Worm (Caenorhabditis elegans) whole organism, young adult: ENCODE data around the gene set-21.

Experiments used
- B0019.2 ChIP-seq: fragments of 200-800 bp; sonication (Bioruptor generic); conservative IDR thresholded peaks from 2 replicates; pipeline ENCODE4 v1.3.6; 2022; ENCODE audit warnings: missing genetic modification reagents, missing genetic modification characterization, missing compliant biosample characterization
- C17E4.6 ChIP-seq: fragments of 200-800 bp; sonication (Bioruptor generic); IDR thresholded peaks from 2 replicates; pipeline ENCODE4 v1.3.6; 2022; ENCODE audit warnings: missing genetic modification reagents, missing genetic modification characterization, missing compliant biosample characterization
- F23B12.7 ChIP-seq: sonication (generic microtip); optimal IDR thresholded peaks from 2 replicates; lab custom pipeline; 2017; ENCODE audit warnings: missing genetic modification characterization, mild to moderate bottlenecking, missing compliant biosample characterization, antibody characterized with exemption, moderate library complexity; ENCODE audit not compliant: insufficient read depth
- F33H1.4 ChIP-seq: fragments of 200-800 bp; sonication (Bioruptor generic); IDR thresholded peaks from 2 replicates; pipeline ENCODE4 v1.3.6; 2022; ENCODE audit warnings: missing genetic modification reagents, missing genetic modification characterization, missing compliant biosample characterization
- F55B11.4 ChIP-seq: sonication (generic microtip); optimal IDR thresholded peaks from 2 replicates; lab custom pipeline; 2016; ENCODE audit warnings: missing compliant biosample characterization, missing genetic modification characterization, borderline replicate concordance; ENCODE audit not compliant: insufficient read depth
- K12H6.12 ChIP-seq: fragments of 200-800 bp; sonication (Bioruptor generic); optimal IDR thresholded peaks from 2 replicates; lab custom pipeline; 2018; ENCODE audit warnings: mild to moderate bottlenecking, missing genetic modification characterization, missing compliant biosample characterization
- T07F8.4 ChIP-seq: sonication (generic microtip); optimal IDR thresholded peaks from 2 replicates; lab custom pipeline; 2016; ENCODE audit warnings: mild to moderate bottlenecking, missing genetic modification characterization, moderate library complexity, missing compliant biosample characterization
- Y56A3A.18 ChIP-seq: fragments of 200-800 bp; sonication (Bioruptor generic); IDR thresholded peaks from 2 replicates; pipeline ENCODE4 v1.3.6; 2022; ENCODE audit warnings: missing genetic modification reagents, missing genetic modification characterization, missing compliant biosample characterization
- Y79H2A.3 ChIP-seq: fragments of 200-800 bp; sonication (Bioruptor generic); conservative IDR thresholded peaks from 2 replicates; pipeline ENCODE4 v1.3.6; 2022; ENCODE audit warnings: missing genetic modification reagents, missing genetic modification characterization, missing compliant biosample characterization
- attf-5 ChIP-seq: fragments of 200-800 bp; sonication (Bioruptor generic); optimal IDR thresholded peaks from 2 replicates; lab custom pipeline; 2018; ENCODE audit warnings: mild to moderate bottlenecking, missing genetic modification characterization, missing compliant biosample characterization
- ccch-3 ChIP-seq: fragments of 200-800 bp; sonication (Bioruptor generic); optimal IDR thresholded peaks from 2 replicates; lab custom pipeline; 2018; ENCODE audit warnings: mild to moderate bottlenecking, missing genetic modification characterization, missing compliant biosample characterization
- ceh-79 ChIP-seq: sonication (generic microtip); optimal IDR thresholded peaks from 2 replicates; lab custom pipeline; 2017; ENCODE audit warnings: mild to moderate bottlenecking, missing genetic modification characterization, missing compliant biosample characterization
- ceh-91 ChIP-seq: fragments of 200-800 bp; sonication (Bioruptor generic); IDR thresholded peaks from 2 replicates; pipeline ENCODE4 v1.3.6; 2022; ENCODE audit warnings: missing genetic modification reagents, missing genetic modification characterization, missing compliant biosample characterization
- dpff-1 ChIP-seq: sonication (generic microtip); optimal IDR thresholded peaks from 2 replicates; lab custom pipeline; 2017; ENCODE audit warnings: mild to moderate bottlenecking, missing genetic modification characterization, missing compliant biosample characterization
- egl-44 ChIP-seq: fragments of 200-800 bp; sonication (Bioruptor generic); IDR thresholded peaks from 2 replicates; pipeline ENCODE4 v1.3.6; 2022; ENCODE audit warnings: missing genetic modification reagents, missing genetic modification characterization, missing compliant biosample characterization
- egrh-3 ChIP-seq: fragments of 200-800 bp; sonication (Bioruptor generic); IDR thresholded peaks from 2 replicates; pipeline ENCODE4 v1.3.6; 2022; ENCODE audit warnings: missing genetic modification reagents, missing genetic modification characterization, missing compliant biosample characterization
- fkh-3 ChIP-seq: sonication (generic microtip); optimal IDR thresholded peaks from 2 replicates; lab custom pipeline; 2016; ENCODE audit warnings: mild to moderate bottlenecking, missing genetic modification characterization, missing compliant biosample characterization
- gei-17 ChIP-seq: fragments of 200-800 bp; sonication (Bioruptor generic); optimal IDR thresholded peaks from 2 replicates; lab custom pipeline; 2018; ENCODE audit warnings: mild to moderate bottlenecking, missing genetic modification characterization, missing compliant biosample characterization
- hmg-1.2 ChIP-seq: fragments of 200-800 bp; sonication (Bioruptor generic); IDR thresholded peaks from 2 replicates; pipeline ENCODE4 v1.3.6; 2022; ENCODE audit warnings: missing genetic modification reagents, missing genetic modification characterization, missing compliant biosample characterization
- hrde-1 ChIP-seq: sonication (generic microtip); optimal IDR thresholded peaks from 2 replicates; lab custom pipeline; 2016; ENCODE audit warnings: missing genetic modification characterization, mild to moderate bottlenecking, missing compliant biosample characterization, moderate library complexity, missing genotype, missing genetic modification reagents, borderline replicate concordance
- hsf-1 ChIP-seq: fragments of 200-800 bp; sonication (Bioruptor generic); IDR thresholded peaks from 2 replicates; pipeline ENCODE4 v1.3.6; 2022; ENCODE audit warnings: missing genetic modification reagents, missing genetic modification characterization, missing compliant biosample characterization
- let-607 ChIP-seq, 2 experiments: fragments of 200-800 bp in 1 of 2; sonication (Bioruptor generic) in 1 of 2; sonication (generic microtip) in 1 of 2; optimal IDR thresholded peaks; 2 replicates each; lab custom pipeline; 2016 to 2018; ENCODE audit warnings: mild to moderate bottlenecking in 2 of 2, missing compliant biosample characterization in 2 of 2, missing genetic modification characterization in 2 of 2, moderate library complexity in 2 of 2, missing genotype in 1 of 2
- lin-26 ChIP-seq: fragments of 200-800 bp; sonication (Bioruptor generic); IDR thresholded peaks from 2 replicates; pipeline ENCODE4 v1.3.6; 2022; ENCODE audit warnings: missing genetic modification reagents, missing genetic modification characterization, missing compliant biosample characterization
- lin-40 ChIP-seq: sonication (generic microtip); optimal IDR thresholded peaks from 2 replicates; lab custom pipeline; 2016; ENCODE audit warnings: missing genetic modification characterization, mild to moderate bottlenecking, missing compliant biosample characterization, missing genotype, missing genetic modification reagents
- lin-54 ChIP-seq: fragments of 200-800 bp; sonication (Bioruptor generic); optimal IDR thresholded peaks from 2 replicates; lab custom pipeline; 2018; ENCODE audit warnings: mild to moderate bottlenecking, missing genetic modification characterization, missing compliant biosample characterization
- madf-3 ChIP-seq: fragments of 200-800 bp; sonication (Bioruptor generic); IDR thresholded peaks from 2 replicates; pipeline ENCODE4 v1.3.6; 2022; ENCODE audit warnings: missing genetic modification reagents, missing genetic modification characterization, missing compliant biosample characterization
- madf-8 ChIP-seq: fragments of 200-800 bp; sonication (Bioruptor generic); conservative IDR thresholded peaks from 2 replicates; pipeline ENCODE4 v1.3.6; 2022; ENCODE audit warnings: missing genetic modification reagents, missing genetic modification characterization, missing compliant biosample characterization
- nhr-179 ChIP-seq: sonication (generic microtip); optimal IDR thresholded peaks from 2 replicates; lab custom pipeline; 2016; ENCODE audit warnings: mild to moderate bottlenecking, missing genetic modification characterization, missing compliant biosample characterization
- nhr-80 ChIP-seq: sonication (generic microtip); optimal IDR thresholded peaks from 2 replicates; lab custom pipeline; 2016; ENCODE audit warnings: missing genetic modification characterization, missing compliant biosample characterization
- sdz-38 ChIP-seq: sonication (generic microtip); optimal IDR thresholded peaks from 2 replicates; lab custom pipeline; 2016; ENCODE audit warnings: missing genotype, missing genetic modification characterization, missing compliant biosample characterization
- somi-1 ChIP-seq: fragments of 200-800 bp; sonication (Bioruptor generic); optimal IDR thresholded peaks from 2 replicates; lab custom pipeline; 2018; ENCODE audit warnings: mild to moderate bottlenecking, missing genetic modification characterization, missing compliant biosample characterization
- zfh-2 ChIP-seq: fragments of 200-800 bp; sonication (Bioruptor generic); conservative IDR thresholded peaks from 2 replicates; pipeline ENCODE4 v1.3.6; 2022; ENCODE audit warnings: missing genetic modification reagents, missing genetic modification characterization, missing compliant biosample characterization
- ztf-18 ChIP-seq: sonication (generic microtip); optimal IDR thresholded peaks from 2 replicates; lab custom pipeline; 2016; ENCODE audit warnings: missing genotype, mild to moderate bottlenecking, missing genetic modification characterization, missing compliant biosample characterization
- ztf-26 ChIP-seq: sonication (generic microtip); optimal IDR thresholded peaks from 2 replicates; lab custom pipeline; 2017; ENCODE audit warnings: missing genetic modification characterization, missing compliant biosample characterization

Gene set-21

ce11 chrIV:4393488-4393887 is 2.8 kb downstream of the set-21 start (continued):
- TF ChIP-seq Y79H2A.3 (GFP tag; lab: Robert Waterston, UW) (no peak), hsf-1 (GFP tag; lab: Robert Waterston, UW) (peak; percentile 48; the same call in 1 of the 2 replicates), T07F8.4 (tag; lab: Kevin White, UChicago) (no peak), C17E4.6 (GFP tag; lab: Robert Waterston, UW) (no peak), gei-17 (GFP tag; lab: Kevin White, UChicago) (no peak), Y56A3A.18 (GFP tag; lab: Robert Waterston, UW) (no peak), egl-44 (GFP tag; lab: Robert Waterston, UW) (no peak), B0019.2 (GFP tag; lab: Robert Waterston, UW) (0 out of 2 replicates have a peak, but pooled peaks have one; percentile 5), F23B12.7 (tag; lab: Kevin White, UChicago) (no peak), lin-26 (no peak)

ce11 chrIV:4393942-4394460 is 3.4 kb downstream of the set-21 start, which contains the start of gene ell-1:
Gene ell-1, plus strand, starts transcription at chrIV:4394410.
- TF ChIP-seq zfh-2 (GFP tag; lab: Robert Waterston, UW) (peak; percentile 61; the same call in 1 of the 2 replicates), nhr-80 (peak; percentile 96), attf-5 (GFP tag; lab: Kevin White, UChicago) (peak; percentile 36), nhr-179 (no peak), F55B11.4 (no peak), let-607 (tag; optimal IDR thresholded peaks at IDR 0.05; lab: Kevin White, UChicago) (peak in 1 of 2 experiments; percentile 51), madf-8 (GFP tag; lab: Robert Waterston, UW) (no peak), hmg-1.2 (peak; percentile 29; the same call in 1 of the 2 replicates)
- TF ChIP-seq, all 124 proteins: peak for 5

ce11 chrIV:4395555-4395954 is 4.9 kb downstream of the set-21 start:
- no peak for TF ChIP-seq somi-1 (GFP tag; lab: Kevin White, UChicago)
- no peak for TF ChIP-seq T07F8.4 (tag; lab: Kevin White, UChicago)
- no peak for TF ChIP-seq fkh-3 (tag; lab: Kevin White, UChicago)
- no peak for TF ChIP-seq nhr-80
- TF ChIP-seq ztf-26, result no peak
- TF ChIP-seq zfh-2 (GFP tag; lab: Robert Waterston, UW), result no peak
- TF ChIP-seq dpff-1, result no peak
- no peak for TF ChIP-seq ceh-79 (tag; lab: Kevin White, UChicago)
- TF ChIP-seq ztf-18 (tag; lab: Kevin White, UChicago), result no peak
- TF ChIP-seq K12H6.12 (tag; lab: Kevin White, UChicago), result no peak
- TF ChIP-seq ceh-91 (GFP tag; lab: Robert Waterston, UW), result no peak
- TF ChIP-seq lin-54, result no peak
- TF ChIP-seq F33H1.4 (GFP tag; lab: Robert Waterston, UW), result no peak
- no peak for TF ChIP-seq hrde-1 (tag; lab: Kevin White, UChicago)

ce11 chrIV:4396052-4396821 is 5.6 kb downstream of the set-21 start:
- no peak for TF ChIP-seq ceh-79 (tag; lab: Kevin White, UChicago)
- 0 out of 2 replicates have a peak, but pooled peaks have one; percentile 11 for TF ChIP-seq lin-26
- no peak for TF ChIP-seq ccch-3 (GFP tag; lab: Kevin White, UChicago)
- peak; percentile 2 for TF ChIP-seq somi-1 (GFP tag; lab: Kevin White, UChicago)
- TF ChIP-seq lin-40 (tag; lab: Kevin White, UChicago), result no peak
- TF ChIP-seq madf-3 (GFP tag; lab: Robert Waterston, UW), result 0 out of 2 replicates have a peak, but pooled peaks have one; percentile 8
- TF ChIP-seq sdz-38 (tag; lab: Kevin White, UChicago), result no peak
- no peak for TF ChIP-seq K12H6.12 (tag; lab: Kevin White, UChicago)
- TF ChIP-seq egrh-3 (GFP tag; lab: Robert Waterston, UW), result peak; percentile 25; the same call in 1 of the 2 replicates
